Fruit fly (Drosophila melanogaster) whole organism, prepupa: ENCODE measurements around the gene CG5853.

Source experiments
- Blimp-1 ChIP-seq: fragments of 200-800 bp; sonication (Bioruptor generic); optimal IDR thresholded peaks from 3 replicates; lab custom pipeline; 2017; ENCODE audit warnings: missing biosample characterization, missing genetic modification characterization, mild to moderate bottlenecking, moderate library complexity, missing genetic modification reagents
- CG10669 ChIP-seq: fragments of 200-800 bp; sonication (Bioruptor generic); optimal IDR thresholded peaks from 3 replicates; lab custom pipeline; 2018; ENCODE audit warnings: missing biosample characterization, mild to moderate bottlenecking, missing genetic modification characterization, moderate library complexity
- CG11294 ChIP-seq: fragments of 200-800 bp; sonication (Bioruptor generic); IDR thresholded peaks from 2 replicates; pipeline ENCODE4 v1.3.6; 2022; ENCODE audit warnings: missing biosample characterization, missing genetic modification characterization
- CG11902 ChIP-seq: fragments of 200-800 bp; sonication (Bioruptor generic); optimal IDR thresholded peaks from 3 replicates; lab custom pipeline; 2016; ENCODE audit warnings: missing biosample characterization, missing genetic modification characterization
- CG15336 ChIP-seq: fragments of 200-800 bp; sonication (Bioruptor generic); IDR thresholded peaks from 2 replicates; pipeline ENCODE4 v1.3.6; 2022; ENCODE audit warnings: missing biosample characterization, missing genetic modification characterization
- CG1621 ChIP-seq: fragments of 200-800 bp; sonication (Bioruptor generic); optimal IDR thresholded peaks from 3 replicates; lab custom pipeline; 2018; ENCODE audit warnings: missing biosample characterization, mild to moderate bottlenecking, missing genetic modification characterization
- CG3032 ChIP-seq: fragments of 200-800 bp; optimal IDR thresholded peaks from 2 replicates; lab custom pipeline; 2019; ENCODE audit warnings: missing biosample characterization, mild to moderate bottlenecking, missing genetic modification characterization, moderate library complexity
- CG31627 ChIP-seq: fragments of 200-800 bp; sonication (Bioruptor generic); optimal IDR thresholded peaks from 3 replicates; lab custom pipeline; 2016; ENCODE audit warnings: missing biosample characterization, missing genetic modification characterization
- CG32006 ChIP-seq: fragments of 200-800 bp; sonication (Bioruptor generic); optimal IDR thresholded peaks from 3 replicates; lab custom pipeline; 2017; ENCODE audit warnings: missing biosample characterization, mild to moderate bottlenecking, missing genetic modification characterization
- CG34406 ChIP-seq: fragments of 200-800 bp; sonication (Bioruptor generic); optimal IDR thresholded peaks from 3 replicates; lab custom pipeline; 2016; ENCODE audit warnings: missing biosample characterization, missing genetic modification characterization
- CG4318 ChIP-seq: fragments of 200-800 bp; sonication (Bioruptor generic); optimal IDR thresholded peaks from 3 replicates; lab custom pipeline; 2017; ENCODE audit warnings: missing biosample characterization, mild to moderate bottlenecking, missing genetic modification characterization
- CG6163 ChIP-seq: fragments of 200-800 bp; sonication (Bioruptor generic); IDR thresholded peaks from 3 replicates; pipeline ENCODE4 v1.3.6; 2022; ENCODE audit warnings: missing biosample characterization, missing genetic modification characterization
- CG6276 ChIP-seq: fragments of 200-800 bp; sonication (Bioruptor generic); optimal IDR thresholded peaks from 2 replicates; lab custom pipeline; 2017; ENCODE audit warnings: missing biosample characterization, mild to moderate bottlenecking, missing genetic modification characterization
- CG6792 ChIP-seq: fragments of 200-800 bp; sonication (Bioruptor generic); optimal IDR thresholded peaks from 3 replicates; lab custom pipeline; 2016; ENCODE audit warnings: missing biosample characterization, missing genetic modification characterization
- CG6808 ChIP-seq: fragments of 200-800 bp; sonication (Bioruptor generic); optimal IDR thresholded peaks from 3 replicates; lab custom pipeline; 2017; ENCODE audit warnings: missing biosample characterization, missing genetic modification characterization, mild to moderate bottlenecking, moderate library complexity, missing genetic modification reagents
- CG8119 ChIP-seq: fragments of 200-800 bp; sonication (Bioruptor generic); IDR thresholded peaks from 3 replicates; pipeline ENCODE4 v1.3.6; 2022; ENCODE audit warnings: missing biosample characterization, missing genetic modification characterization
- CG8632 ChIP-seq: fragments of 200-800 bp; sonication (Bioruptor generic); optimal IDR thresholded peaks from 3 replicates; lab custom pipeline; 2016; ENCODE audit warnings: missing biosample characterization, missing genetic modification characterization
- CG9139 ChIP-seq: fragments of 200-800 bp; sonication (Bioruptor generic); optimal IDR thresholded peaks from 3 replicates; lab custom pipeline; 2017; ENCODE audit warnings: missing biosample characterization, mild to moderate bottlenecking, missing genetic modification characterization
- Eip78C ChIP-seq: fragments of 200-800 bp; sonication (Bioruptor generic); peaks from one replicate; lab custom pipeline; 2016; ENCODE audit warnings: missing biosample characterization, missing genetic modification characterization
- Eip93F ChIP-seq: fragments of 200-800 bp; sonication (Bioruptor generic); optimal IDR thresholded peaks from 2 replicates; lab custom pipeline; 2016; ENCODE audit warnings: missing biosample characterization, mild to moderate bottlenecking, missing genetic modification characterization
- Ets96B ChIP-seq: fragments of 200-800 bp; optimal IDR thresholded peaks from 2 replicates; lab custom pipeline; 2019; ENCODE audit warnings: missing biosample characterization, mild to moderate bottlenecking, missing genetic modification characterization, moderate library complexity
- Gug ChIP-seq: fragments of 200-800 bp; sonication (Bioruptor generic); IDR thresholded peaks from 2 replicates; pipeline ENCODE4 v1.3.6; 2022; ENCODE audit warnings: missing biosample characterization, missing genetic modification characterization
- Hr38 ChIP-seq: sonication (Bioruptor generic); optimal IDR thresholded peaks from 2 replicates; lab custom pipeline; 2016; ENCODE audit warnings: missing biosample characterization, missing genetic modification characterization
- Hr4 ChIP-seq: fragments of 200-800 bp; sonication (Bioruptor generic); optimal IDR thresholded peaks from 3 replicates; lab custom pipeline; 2016; ENCODE audit warnings: missing biosample characterization, missing genetic modification characterization
- Lpt ChIP-seq: fragments of 200-800 bp; sonication (Bioruptor generic); optimal IDR thresholded peaks from 3 replicates; lab custom pipeline; 2016; ENCODE audit warnings: missing biosample characterization, missing genetic modification characterization
- Met ChIP-seq: fragments of 200-800 bp; sonication (Bioruptor generic); optimal IDR thresholded peaks from 3 replicates; lab custom pipeline; 2016; ENCODE audit warnings: missing biosample characterization, missing genetic modification characterization
- OdsH ChIP-seq: fragments of 200-800 bp; sonication (Bioruptor generic); optimal IDR thresholded peaks from 3 replicates; lab custom pipeline; 2016; ENCODE audit warnings: missing biosample characterization, missing genetic modification characterization
- Sox102F ChIP-seq: fragments of 200-800 bp; sonication (Bioruptor generic); optimal IDR thresholded peaks from 2 replicates; lab custom pipeline; 2016; ENCODE audit warnings: missing biosample characterization, mild to moderate bottlenecking, missing genetic modification characterization
- Sox14 ChIP-seq: fragments of 200-800 bp; sonication (Bioruptor generic); optimal IDR thresholded peaks from 3 replicates; lab custom pipeline; 2016; ENCODE audit warnings: missing biosample characterization, missing genetic modification characterization
- Sox15 ChIP-seq: fragments of 200-800 bp; sonication (Bioruptor generic); optimal IDR thresholded peaks from 3 replicates; lab custom pipeline; 2016; ENCODE audit warnings: missing biosample characterization, missing genetic modification characterization
- achi ChIP-seq: fragments of 200-800 bp; sonication (Bioruptor generic); optimal IDR thresholded peaks from 3 replicates; lab custom pipeline; 2016; ENCODE audit warnings: missing biosample characterization, missing genetic modification characterization
- acj6 ChIP-seq: fragments of 200-800 bp; sonication (Bioruptor generic); optimal IDR thresholded peaks from 3 replicates; lab custom pipeline; 2016; ENCODE audit warnings: missing biosample characterization, missing genetic modification characterization
- cyc ChIP-seq: fragments of 200-800 bp; sonication (Bioruptor generic); optimal IDR thresholded peaks from 3 replicates; lab custom pipeline; 2016; ENCODE audit warnings: missing biosample characterization, missing genetic modification characterization
- dsx ChIP-seq: fragments of 200-800 bp; optimal IDR thresholded peaks from 3 replicates; lab custom pipeline; 2019; ENCODE audit warnings: missing biosample characterization, mild to moderate bottlenecking, missing genetic modification characterization, moderate library complexity; ENCODE audit not compliant: poor library complexity, severe bottlenecking
- eg ChIP-seq: fragments of 200-800 bp; sonication (Bioruptor generic); IDR thresholded peaks from 3 replicates; pipeline ENCODE4 v1.3.6; 2022; ENCODE audit warnings: missing biosample characterization, missing genetic modification characterization
- esn ChIP-seq: fragments of 200-800 bp; sonication (Bioruptor generic); optimal IDR thresholded peaks from 2 replicates; lab custom pipeline; 2016; ENCODE audit warnings: missing biosample characterization, mild to moderate bottlenecking, missing genetic modification characterization, moderate library complexity
- fd85E ChIP-seq: fragments of 200-800 bp; sonication (Bioruptor generic); optimal IDR thresholded peaks from 3 replicates; lab custom pipeline; 2016; ENCODE audit warnings: missing biosample characterization, missing genetic modification characterization
- fkh ChIP-seq: fragments of 200-800 bp; sonication (Bioruptor generic); optimal IDR thresholded peaks from 3 replicates; lab custom pipeline; 2017; ENCODE audit warnings: missing biosample characterization, mild to moderate bottlenecking, missing genetic modification characterization, moderate library complexity
- lz ChIP-seq: fragments of 200-800 bp; sonication (Bioruptor generic); optimal IDR thresholded peaks from 3 replicates; lab custom pipeline; 2016; ENCODE audit warnings: missing biosample characterization, missing genetic modification characterization
- net ChIP-seq: fragments of 200-800 bp; sonication (Bioruptor generic); optimal IDR thresholded peaks from 3 replicates; lab custom pipeline; 2016; ENCODE audit warnings: missing biosample characterization, missing genetic modification characterization
- pdm3 ChIP-seq: fragments of 200-800 bp; sonication (Bioruptor generic); optimal IDR thresholded peaks from 3 replicates; lab custom pipeline; 2016; ENCODE audit warnings: missing biosample characterization, missing genetic modification characterization
- salr ChIP-seq, 2 experiments: fragments of 200-800 bp; sonication (Bioruptor generic); optimal IDR thresholded peaks; 3 replicates each; lab custom pipeline; 2016 to 2018; ENCODE audit warnings: missing biosample characterization in 2 of 2, missing genetic modification characterization in 2 of 2, mild to moderate bottlenecking in 1 of 2
- spab ChIP-seq: fragments of 200-800 bp; sonication (Bioruptor generic); optimal IDR thresholded peaks from 2 replicates; lab custom pipeline; 2017; ENCODE audit warnings: missing biosample characterization, mild to moderate bottlenecking, missing genetic modification characterization, missing genetic modification reagents
- ss ChIP-seq, 2 experiments: fragments of 200-800 bp; sonication (Bioruptor generic); optimal IDR thresholded peaks; 2 replicates in 1 of 2; 3 replicates in 1 of 2; lab custom pipeline; 2017 to 2018; ENCODE audit warnings: mild to moderate bottlenecking in 2 of 2, missing biosample characterization in 2 of 2, missing genetic modification characterization in 2 of 2, moderate library complexity in 1 of 2
- svp ChIP-seq: fragments of 200-800 bp; sonication (Bioruptor generic); peaks from one replicate; lab custom pipeline; 2016; ENCODE audit warnings: missing biosample characterization, missing genetic modification characterization
- topi ChIP-seq: fragments of 200-800 bp; sonication (Bioruptor generic); optimal IDR thresholded peaks from 3 replicates; lab custom pipeline; 2016; ENCODE audit warnings: missing biosample characterization, missing genetic modification characterization
- vri ChIP-seq: fragments of 200-800 bp; sonication (Bioruptor generic); optimal IDR thresholded peaks from 3 replicates; lab custom pipeline; 2016; ENCODE audit warnings: missing biosample characterization, mild to moderate bottlenecking, missing genetic modification characterization

The CG5853 gene

DNA sequence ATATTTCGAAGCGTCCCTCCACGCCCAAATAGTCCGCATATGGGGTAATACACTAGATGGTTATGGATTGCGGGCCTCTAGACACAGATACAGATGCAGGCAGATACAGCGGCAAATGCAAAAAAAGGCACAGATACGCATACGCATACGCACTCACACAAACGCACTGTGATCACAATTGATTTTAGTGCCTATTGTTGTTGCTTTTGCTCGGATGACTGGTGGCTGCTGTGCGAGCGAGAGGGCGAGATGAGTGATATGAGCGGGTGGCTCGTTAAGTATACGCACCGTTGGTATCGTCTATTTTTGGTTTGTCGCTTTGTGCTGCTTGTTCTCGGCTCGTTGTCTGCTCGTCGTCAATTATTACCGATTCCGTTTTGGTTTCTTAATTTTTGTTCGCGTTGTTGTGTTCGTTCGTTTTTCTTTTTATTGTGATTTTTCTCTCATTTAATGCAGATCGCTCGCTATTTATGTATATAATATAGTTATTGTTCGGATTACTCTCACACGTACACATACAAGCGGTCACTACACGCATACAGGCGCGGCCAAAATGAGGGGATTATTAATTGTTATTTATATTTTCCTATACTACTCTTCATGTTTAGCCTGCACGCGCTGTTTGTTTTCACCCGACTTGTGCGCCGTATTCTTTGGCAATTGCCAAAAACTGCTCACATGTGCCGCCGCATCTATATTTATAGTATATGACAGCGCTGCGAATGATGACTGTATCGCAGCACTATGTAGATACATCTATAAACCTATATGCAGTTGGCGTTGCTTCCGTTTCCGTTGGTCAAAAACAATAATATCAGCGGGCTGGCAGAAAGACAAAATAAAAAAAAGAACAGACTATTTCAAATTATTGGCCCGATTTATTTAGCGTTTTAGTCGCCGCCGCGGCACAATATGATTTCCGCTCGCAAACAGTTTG is 39.9 kb downstream of the CG5853 start (continued):
- TF ChIP-seq dsx (GFP tag; lab: Kevin White, UChicago) (peak; percentile 30), CG8632 (GFP tag; lab: Kevin White, UChicago) (no peak), acj6 (GFP tag; lab: Kevin White, UChicago) (no peak), CG4318 (GFP tag; lab: Kevin White, UChicago) (no peak), lz (GFP tag; lab: Kevin White, UChicago) (no peak), CG34406 (GFP tag; lab: Kevin White, UChicago) (no peak), salr (GFP tag; optimal IDR thresholded peaks at IDR 0.05; lab: Kevin White, UChicago) (peak in 1 of 2 experiments; percentile 22), Hr4 (GFP tag; lab: Kevin White, UChicago) (no peak), CG6276 (GFP tag; lab: Kevin White, UChicago) (no peak), CG6163 (GFP tag; lab: Robert Waterston, UW) (peak; percentile 47; the same call in 2 of the 3 replicates), achi (no peak), CG32006 (GFP tag; lab: Kevin White, UChicago) (no peak), CG6792 (GFP tag; lab: Kevin White, UChicago) (no peak), CG6808 (GFP tag; lab: Kevin White, UChicago) (peak; percentile 29), Sox15 (GFP tag; lab: Kevin White, UChicago) (no peak), CG1621 (tag; lab: Kevin White, UChicago) (peak; percentile 38), Gug (GFP tag; lab: Robert Waterston, UW) (no peak), svp (GFP tag; lab: Kevin White, UChicago) (no peak), fkh (GFP tag; lab: Kevin White, UChicago) (peak; percentile 37), CG9139 (GFP tag; lab: Kevin White, UChicago) (no peak)

DNA sequence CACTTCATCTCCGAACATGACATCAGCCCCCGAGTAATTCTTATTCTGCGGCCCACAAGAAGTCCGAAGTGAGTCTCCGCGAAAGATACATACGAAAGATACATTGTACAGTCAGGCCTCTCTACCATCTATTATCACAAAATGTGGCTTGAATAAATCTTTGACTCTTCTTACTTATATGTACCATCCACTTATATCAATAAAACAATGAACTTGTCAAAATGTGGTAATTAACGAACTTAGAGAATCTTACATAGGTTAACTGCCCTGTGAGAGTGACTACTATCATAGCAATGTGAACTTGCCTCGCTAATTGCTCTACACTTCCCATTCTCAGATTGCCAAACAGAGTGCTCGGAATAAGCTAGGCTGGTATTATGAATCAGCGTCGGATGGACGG is 40.8 kb downstream of the CG5853 start:
- no peak for TF ChIP-seq CG32006 (GFP tag; lab: Kevin White, UChicago)
- no peak for TF ChIP-seq CG6792 (GFP tag; lab: Kevin White, UChicago)
- TF ChIP-seq CG6808 (GFP tag; lab: Kevin White, UChicago), result no peak
- no peak for TF ChIP-seq lz (GFP tag; lab: Kevin White, UChicago)
- no peak for TF ChIP-seq spab
- no peak for TF ChIP-seq topi (GFP tag; lab: Kevin White, UChicago)
- TF ChIP-seq CG11902 (GFP tag; lab: Kevin White, UChicago), result no peak
- no peak for TF ChIP-seq svp (GFP tag; lab: Kevin White, UChicago)
- no peak for TF ChIP-seq Met (GFP tag; lab: Kevin White, UChicago)
- TF ChIP-seq vri, result no peak
- peak; percentile 66 for TF ChIP-seq CG11294 (GFP tag; lab: Robert Waterston, UW)
- peak; percentile 74 for TF ChIP-seq eg
- no peak for TF ChIP-seq CG34406 (GFP tag; lab: Kevin White, UChicago)
- peak; percentile 32 for TF ChIP-seq CG10669 (GFP tag; lab: Kevin White, UChicago)
- peak; percentile 50; the same call in 1 of the 2 replicates for TF ChIP-seq CG15336
- TF ChIP-seq fd85E, result no peak
- TF ChIP-seq Hr4 (GFP tag; lab: Kevin White, UChicago), result peak; percentile 39
- no peak for TF ChIP-seq Blimp-1 (GFP tag; lab: Kevin White, UChicago)
- TF ChIP-seq net, result peak; percentile 20
- peak; percentile 71 for TF ChIP-seq Eip78C
- no peak for TF ChIP-seq CG8119 (GFP tag; lab: Robert Waterston, UW)
- peak; percentile 78 for TF ChIP-seq CG6163 (GFP tag; lab: Robert Waterston, UW)
- peak; percentile 47 for TF ChIP-seq CG3032 (tag; lab: Kevin White, UChicago)
- no peak for TF ChIP-seq Sox102F (GFP tag; lab: Kevin White, UChicago)
- no peak for TF ChIP-seq OdsH (GFP tag; lab: Kevin White, UChicago)
- no peak for TF ChIP-seq Hr38 (GFP tag; lab: Kevin White, UChicago)
- TF ChIP-seq Eip93F (GFP tag; lab: Kevin White, UChicago), result no peak
- TF ChIP-seq pdm3, result no peak
- TF ChIP-seq ss (GFP tag; optimal IDR thresholded peaks at IDR 0.05; lab: Kevin White, UChicago), result no peak
- TF ChIP-seq Lpt (GFP tag; lab: Kevin White, UChicago), result no peak
- TF ChIP-seq Ets96B (tag; lab: Kevin White, UChicago), result peak; percentile 53
- TF ChIP-seq esn (GFP tag; lab: Kevin White, UChicago), result no peak
- TF ChIP-seq Sox14, result no peak
- no peak for TF ChIP-seq salr (GFP tag; optimal IDR thresholded peaks at IDR 0.05; lab: Kevin White, UChicago)
- peak; percentile 30 for TF ChIP-seq achi
- no peak for TF ChIP-seq cyc
- no peak for TF ChIP-seq CG31627 (GFP tag; lab: Kevin White, UChicago)
